Fruit fly (Drosophila melanogaster): ENCODE results near the gene Prosalpha4.

Prosalpha4 gene

DNA sequence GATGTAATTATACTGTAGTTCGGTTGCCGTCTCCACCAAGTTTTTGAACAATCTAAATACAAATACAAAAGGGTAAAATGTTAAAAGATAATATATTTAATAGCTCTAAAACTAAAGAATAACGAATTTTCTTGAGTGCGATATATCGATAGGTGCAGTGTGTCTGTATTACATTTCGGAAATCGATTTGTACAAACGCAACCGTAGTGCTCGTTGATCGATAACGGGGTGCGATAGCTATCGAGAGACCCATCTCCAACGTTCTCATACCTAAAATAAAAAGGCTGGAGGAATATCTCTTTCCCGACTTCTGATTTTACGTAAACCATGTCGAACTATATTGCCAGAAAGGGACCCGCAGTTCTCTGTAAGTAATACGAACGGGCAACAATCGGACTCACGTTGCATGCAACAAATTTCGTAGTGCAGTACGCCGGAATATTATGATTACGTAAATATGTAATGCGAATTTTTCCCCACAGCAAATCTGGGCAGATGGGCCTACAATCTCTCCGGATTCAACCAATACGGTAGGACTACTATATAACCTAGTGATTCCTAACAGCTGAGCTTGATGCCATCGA is 10.1 kb downstream of the Prosalpha4 start, which contains the start of gene UQCR-14 (continued):
- TF ChIP-seq CG1529 (GFP tag; optimal IDR thresholded peaks at IDR 0.05) (no peak), zfh2 (GFP tag; optimal IDR thresholded peaks at IDR 0.05) (peak; percentile 4), cato (GFP tag; optimal IDR thresholded peaks at IDR 0.05; ENCODE audit: borderline replicate concordance) (no peak), ATbp (GFP tag; optimal IDR thresholded peaks at IDR 0.05) (no peak), Chrac-16 (GFP tag; optimal IDR thresholded peaks at IDR 0.05) (peak; percentile 9), Pdp1 (GFP tag; optimal IDR thresholded peaks at IDR 0.05) (peak; percentile 13 to 95), lab (GFP tag; optimal IDR thresholded peaks at IDR 0.05) (no peak), Oaz (GFP tag; IDR thresholded peaks at IDR 0.05) (no peak), CG11456 (GFP tag; IDR thresholded peaks at IDR 0.05) (peak; percentile 49; the same call in 1 of the 3 replicates), Lhr (GFP tag; optimal IDR thresholded peaks at IDR 0.05) (peak; percentile 66), salm (tag; optimal IDR thresholded peaks at IDR 0.05) (no peak), Sry-δ (GFP tag; optimal IDR thresholded peaks at IDR 0.05) (peak; percentile 97), Blimp-1 (GFP tag; optimal IDR thresholded peaks at IDR 0.05) (no peak), bsh (GFP tag; optimal IDR thresholded peaks at IDR 0.05) (no peak), Stat92E (GFP tag; optimal IDR thresholded peaks at IDR 0.05) (no peak), CG11504 (tag; optimal IDR thresholded peaks at IDR 0.05) (no peak), CG9797 (GFP tag; optimal IDR thresholded peaks at IDR 0.05) (peak; percentile 71), bab2 (GFP tag; optimal IDR thresholded peaks at IDR 0.05) (no peak), CG34422 (GFP tag; IDR thresholded peaks at IDR 0.05) (0 out of 3 replicates have a peak, but pooled peaks have one; percentile 44), CG4282 (GFP tag; optimal IDR thresholded peaks at IDR 0.05) (no peak), CG12071 (GFP tag; optimal IDR thresholded peaks at IDR 0.05) (no peak), CG31441 (GFP tag; IDR thresholded peaks at IDR 0.05) (peak; percentile 29; the same call in 1 of the 2 replicates), tgo (GFP tag; IDR thresholded peaks at IDR 0.05) (no peak), hb (GFP tag; IDR thresholded peaks at IDR 0.05; ENCODE audit: partially characterized antibody) (peak; percentile 97), CG10543 (GFP tag; optimal IDR thresholded peaks at IDR 0.05) (peak; percentile 3), Kr (GFP tag; optimal IDR thresholded peaks at IDR 0.05) (no peak), ttk (GFP tag; IDR thresholded peaks at IDR 0.05) (no peak), ems (GFP tag; optimal IDR thresholded peaks at IDR 0.05) (peak; percentile 2), Hmr (GFP tag; optimal IDR thresholded peaks at IDR 0.05) (peak; percentile 64), CG1024 (GFP tag; IDR thresholded peaks at IDR 0.05) (no peak), phol (tag; optimal IDR thresholded peaks at IDR 0.05) (peak; percentile 39), chm (GFP tag; IDR thresholded peaks at IDR 0.05) (no peak), pum (GFP tag; optimal IDR thresholded peaks at IDR 0.05) (no peak), CG10654 (GFP tag; optimal IDR thresholded peaks at IDR 0.05) (no peak), CG32767 (GFP tag; IDR thresholded peaks at IDR 0.05) (peak; percentile 30; the same call in 1 of the 2 replicates), CG7372 (GFP tag; IDR thresholded peaks at IDR 0.05) (no peak), pros (GFP tag; optimal IDR thresholded peaks at IDR 0.05) (no peak), gfzf (GFP tag; optimal IDR thresholded peaks at IDR 0.05) (peak; percentile 53), kah (GFP tag; optimal IDR thresholded peaks at IDR 0.05) (no peak), CG14667 (GFP tag; IDR thresholded peaks at IDR 0.05) (no peak), pb (GFP tag; optimal IDR thresholded peaks at IDR 0.05) (no peak), Dek (tag; optimal IDR thresholded peaks at IDR 0.05) (peak; percentile 55), GATAe (GFP tag; conservative IDR thresholded peaks at IDR 0.05) (no peak), CG17186 (GFP tag; optimal IDR thresholded peaks at IDR 0.05) (peak; percentile 62), CG11695 (GFP tag; IDR thresholded peaks at IDR 0.05) (no peak), CG12299 (tag; optimal IDR thresholded peaks at IDR 0.05) (no peak), CG10147 (GFP tag; optimal IDR thresholded peaks at IDR 0.05) (peak; percentile 17), CG11398 (GFP tag; optimal IDR thresholded peaks at IDR 0.05) (no peak), org-1 (GFP tag; optimal IDR thresholded peaks at IDR 0.05) (no peak), klu (GFP tag; IDR thresholded peaks at IDR 0.05) (no peak)
